Fruit fly (Drosophila melanogaster) whole organism, embryonic: ENCODE results near the gene CG5882.

Source experiments
- Adf1 ChIP-seq: fragments of 200-800 bp; sonication (Bioruptor generic); IDR thresholded peaks from 2 replicates; pipeline ENCODE4 v1.3.6; 2022; ENCODE audit warnings: missing biosample characterization, missing genetic modification characterization
- CG10462 ChIP-seq: fragments of 200-800 bp; sonication (Bioruptor generic); optimal IDR thresholded peaks from 2 replicates; lab custom pipeline; 2016; ENCODE audit warnings: missing biosample characterization, missing genetic modification characterization
- CG10654 ChIP-seq: fragments of 200-800 bp; sonication (Bioruptor generic); optimal IDR thresholded peaks from 2 replicates; lab custom pipeline; 2016; ENCODE audit warnings: missing biosample characterization, missing genetic modification characterization
- CG11696 ChIP-seq: fragments of 200-800 bp; sonication (Bioruptor generic); IDR thresholded peaks from 2 replicates; pipeline ENCODE4 v1.3.6; 2022; ENCODE audit warnings: missing biosample characterization, missing genetic modification characterization
- CG13775 ChIP-seq: fragments of 200-800 bp; sonication (Bioruptor generic); optimal IDR thresholded peaks from 3 replicates; lab custom pipeline; 2017; ENCODE audit warnings: missing biosample characterization, mild to moderate bottlenecking, missing genetic modification characterization
- CG14014 ChIP-seq: fragments of 200-800 bp; sonication (Bioruptor generic); IDR thresholded peaks from 2 replicates; pipeline ENCODE4 v1.3.6; 2022; ENCODE audit warnings: missing biosample characterization, missing genetic modification characterization
- CG14050 ChIP-seq: fragments of 200-800 bp; sonication (Bioruptor generic); IDR thresholded peaks from 3 replicates; pipeline ENCODE4 v1.3.6; 2022; ENCODE audit warnings: missing biosample characterization, missing genetic modification characterization
- CG14441 ChIP-seq: fragments of 200-800 bp; sonication (Bioruptor generic); IDR thresholded peaks from 2 replicates; pipeline ENCODE4 v1.3.6; 2022; ENCODE audit warnings: missing biosample characterization, missing genetic modification characterization
- CG14710 ChIP-seq: fragments of 200-800 bp; sonication (Bioruptor generic); optimal IDR thresholded peaks from 3 replicates; lab custom pipeline; 2019; ENCODE audit warnings: missing biosample characterization, mild to moderate bottlenecking, missing genetic modification characterization, moderate library complexity
- CG17328 ChIP-seq: fragments of 200-800 bp; sonication (Bioruptor generic); IDR thresholded peaks from 2 replicates; pipeline ENCODE4 v1.3.6; 2022; ENCODE audit warnings: missing biosample characterization, missing genetic modification characterization
- CG2120 ChIP-seq: fragments of 200-800 bp; sonication (Bioruptor generic); optimal IDR thresholded peaks from 3 replicates; lab custom pipeline; 2016; ENCODE audit warnings: missing biosample characterization, missing genetic modification characterization
- CG3065 ChIP-seq: fragments of 200-800 bp; sonication (Bioruptor generic); optimal IDR thresholded peaks from 2 replicates; lab custom pipeline; 2016; ENCODE audit warnings: missing biosample characterization, missing genetic modification characterization
- CG31224 ChIP-seq: fragments of 200-800 bp; sonication (Bioruptor generic); IDR thresholded peaks from 2 replicates; pipeline ENCODE4 v1.3.6; 2022; ENCODE audit warnings: missing biosample characterization, missing genetic modification characterization
- CG31441 ChIP-seq: fragments of 200-800 bp; sonication (Bioruptor generic); IDR thresholded peaks from 2 replicates; pipeline ENCODE4 v1.3.6; 2022; ENCODE audit warnings: missing biosample characterization, missing genetic modification characterization
- CG32772 ChIP-seq: fragments of 200-800 bp; sonication (Bioruptor generic); IDR thresholded peaks from 2 replicates; pipeline ENCODE4 v1.3.6; 2022; ENCODE audit warnings: missing biosample characterization, missing genetic modification characterization
- CG34422 ChIP-seq: fragments of 200-800 bp; sonication (Bioruptor generic); IDR thresholded peaks from 3 replicates; pipeline ENCODE4 v1.3.6; 2022; ENCODE audit warnings: missing biosample characterization, missing genetic modification characterization
- CG3726 ChIP-seq: fragments of 200-800 bp; sonication (Bioruptor generic); IDR thresholded peaks from 3 replicates; pipeline ENCODE4, ENCODE4 v1.3.6; 2022; ENCODE audit warnings: missing biosample characterization, missing genetic modification characterization
- CG6689 ChIP-seq: fragments of 200-800 bp; sonication (Bioruptor generic); IDR thresholded peaks from 2 replicates; pipeline ENCODE4 v1.3.6; 2022; ENCODE audit warnings: missing biosample characterization, missing genetic modification characterization
- CG6791 ChIP-seq: fragments of 200-800 bp; sonication (Bioruptor generic); IDR thresholded peaks from 3 replicates; pipeline ENCODE4 v1.3.6; 2022; ENCODE audit warnings: missing biosample characterization, missing genetic modification characterization; ENCODE audit not compliant: partially characterized antibody
- CG7357 ChIP-seq: fragments of 200-800 bp; sonication (Bioruptor generic); IDR thresholded peaks from 3 replicates; pipeline ENCODE4 v1.3.6; 2022; ENCODE audit warnings: missing biosample characterization, missing genetic modification characterization
- CG7745 ChIP-seq: fragments of 200-800 bp; sonication (Bioruptor generic); optimal IDR thresholded peaks from 2 replicates; lab custom pipeline; 2018; ENCODE audit warnings: missing biosample characterization, mild to moderate bottlenecking, missing genetic modification characterization, moderate library complexity
- CG7839 ChIP-seq: fragments of 200-800 bp; sonication (Bioruptor generic); optimal IDR thresholded peaks from 3 replicates; lab custom pipeline; 2018; ENCODE audit warnings: missing biosample characterization, mild to moderate bottlenecking, missing genetic modification characterization, moderate library complexity
- CHES-1-like ChIP-seq: fragments of 200-800 bp; sonication (Bioruptor generic); optimal IDR thresholded peaks from 2 replicates; lab custom pipeline; 2016; ENCODE audit warnings: missing biosample characterization, missing genetic modification characterization
- Dip3 ChIP-seq: fragments of 200-800 bp; sonication (Bioruptor generic); optimal IDR thresholded peaks from 3 replicates; lab custom pipeline; 2016; ENCODE audit warnings: missing biosample characterization, missing genetic modification characterization
- Dll ChIP-seq: fragments of 200-800 bp; sonication (Bioruptor generic); IDR thresholded peaks from 4 replicates; pipeline ENCODE4 v1.3.6; 2022; ENCODE audit warnings: missing biosample characterization, missing genetic modification characterization; ENCODE audit not compliant: partially characterized antibody
- E2f1 ChIP-seq: fragments of 200-800 bp; sonication (Bioruptor generic); IDR thresholded peaks from 2 replicates; pipeline ENCODE4 v1.3.6; 2022; ENCODE audit warnings: missing biosample characterization, missing genetic modification characterization
- Ets65A ChIP-seq: fragments of 200-800 bp; sonication (Bioruptor generic); peaks from one replicate; lab custom pipeline; 2016; ENCODE audit warnings: missing biosample characterization, missing genetic modification characterization
- Fer2 ChIP-seq: fragments of 200-800 bp; sonication (Bioruptor generic); optimal IDR thresholded peaks from 2 replicates; lab custom pipeline; 2018; ENCODE audit warnings: missing biosample characterization, mild to moderate bottlenecking, missing genetic modification characterization, moderate library complexity
- GATAe ChIP-seq: fragments of 200-800 bp; sonication (Bioruptor generic); conservative IDR thresholded peaks from 2 replicates; pipeline ENCODE4 v1.3.6; 2022; ENCODE audit warnings: missing biosample characterization, missing genetic modification characterization
- HLH3B ChIP-seq: fragments of 200-800 bp; sonication (Bioruptor generic); IDR thresholded peaks from 2 replicates; pipeline ENCODE4 v1.3.6; 2022; ENCODE audit warnings: missing biosample characterization, missing genetic modification characterization
- HLH4C ChIP-seq: fragments of 200-800 bp; sonication (Bioruptor generic); IDR thresholded peaks from 3 replicates; pipeline ENCODE4 v1.3.6; 2022; ENCODE audit warnings: missing biosample characterization, missing genetic modification characterization; ENCODE audit not compliant: partially characterized antibody
- Meics ChIP-seq: fragments of 200-800 bp; sonication (Bioruptor generic); optimal IDR thresholded peaks from 2 replicates; lab custom pipeline; 2017; ENCODE audit warnings: missing biosample characterization, mild to moderate bottlenecking, missing genetic modification characterization
- NK7.1 ChIP-seq: fragments of 200-800 bp; sonication (Bioruptor generic); optimal IDR thresholded peaks from 3 replicates; lab custom pipeline; 2016; ENCODE audit warnings: missing biosample characterization, missing genetic modification characterization
- YL-1 ChIP-seq: fragments of 200-800 bp; sonication (Bioruptor generic); optimal IDR thresholded peaks from 3 replicates; lab custom pipeline; 2017; ENCODE audit warnings: missing biosample characterization, mild to moderate bottlenecking, missing genetic modification characterization
- al ChIP-seq: fragments of 200-800 bp; sonication (Bioruptor generic); IDR thresholded peaks from 2 replicates; pipeline ENCODE4 v1.3.6; 2022; ENCODE audit warnings: missing biosample characterization, missing genetic modification characterization
- bab2 ChIP-seq: fragments of 200-800 bp; sonication (Bioruptor generic); optimal IDR thresholded peaks from 2 replicates; lab custom pipeline; 2016; ENCODE audit warnings: missing biosample characterization, missing genetic modification characterization
- bcd ChIP-seq: fragments of 200-800 bp; sonication (Bioruptor generic); optimal IDR thresholded peaks from 2 replicates; lab custom pipeline; 2017; ENCODE audit warnings: missing biosample characterization, mild to moderate bottlenecking, missing genetic modification characterization
- br ChIP-seq: fragments of >200 bp; optimal IDR thresholded peaks from 2 replicates; lab custom pipeline; 2017
- chif ChIP-seq, 2 experiments: fragments of 200-800 bp; sonication (Bioruptor generic); optimal IDR thresholded peaks; 3 replicates each; lab custom pipeline; 2016; ENCODE audit warnings: missing biosample characterization in 2 of 2, missing genetic modification characterization in 2 of 2
- chinmo ChIP-seq: fragments of 200-800 bp; sonication (Bioruptor generic); IDR thresholded peaks from 4 replicates; pipeline ENCODE4 v1.3.6; 2022; ENCODE audit warnings: missing biosample characterization, missing genetic modification characterization; ENCODE audit not compliant: partially characterized antibody
- cwo ChIP-seq: fragments of 200-800 bp; sonication (Bioruptor generic); optimal IDR thresholded peaks from 3 replicates; lab custom pipeline; 2017; ENCODE audit warnings: missing biosample characterization, missing genetic modification characterization, mild to moderate bottlenecking, moderate library complexity, missing genetic modification reagents
- dysf ChIP-seq: fragments of 200-800 bp; sonication (Bioruptor generic); IDR thresholded peaks from 3 replicates; pipeline ENCODE4 v1.3.6; 2022; ENCODE audit warnings: missing biosample characterization, missing genetic modification characterization
- fd3F ChIP-seq: fragments of 200-800 bp; sonication (Bioruptor generic); optimal IDR thresholded peaks from 2 replicates; lab custom pipeline; 2018; ENCODE audit warnings: missing biosample characterization, mild to moderate bottlenecking, missing genetic modification characterization, moderate library complexity
- lbe ChIP-seq: fragments of 200-800 bp; sonication (Bioruptor generic); optimal IDR thresholded peaks from 2 replicates; lab custom pipeline; 2016; ENCODE audit warnings: missing biosample characterization, mild to moderate bottlenecking, missing genetic modification characterization
- lmd ChIP-seq: fragments of 200-800 bp; sonication (Bioruptor generic); IDR thresholded peaks from 2 replicates; pipeline ENCODE4 v1.3.6; 2022; ENCODE audit warnings: missing biosample characterization, missing genetic modification characterization
- slou ChIP-seq: fragments of 200-800 bp; sonication (Bioruptor generic); optimal IDR thresholded peaks from 3 replicates; lab custom pipeline; 2016; ENCODE audit warnings: missing biosample characterization, missing genetic modification characterization
- sna ChIP-seq: fragments of 200-800 bp; sonication (Bioruptor generic); IDR thresholded peaks from 2 replicates; pipeline ENCODE4 v1.3.6; 2022; ENCODE audit warnings: missing biosample characterization, missing genetic modification characterization; ENCODE audit not compliant: partially characterized antibody
- stc ChIP-seq: fragments of 200-800 bp; sonication (Bioruptor generic); IDR thresholded peaks from 2 replicates; pipeline ENCODE4 v1.3.6; 2022; ENCODE audit warnings: missing biosample characterization, missing genetic modification characterization
- z ChIP-seq: fragments of 200-800 bp; sonication (Bioruptor generic); IDR thresholded peaks from 3 replicates; pipeline ENCODE4 v1.3.6; 2022; ENCODE audit warnings: missing biosample characterization, missing genetic modification characterization
- zf30C ChIP-seq: fragments of 200-800 bp; sonication (Bioruptor generic); optimal IDR thresholded peaks from 3 replicates; lab custom pipeline; 2018; ENCODE audit warnings: missing biosample characterization, mild to moderate bottlenecking, missing genetic modification characterization

CG5882 gene

DNA sequence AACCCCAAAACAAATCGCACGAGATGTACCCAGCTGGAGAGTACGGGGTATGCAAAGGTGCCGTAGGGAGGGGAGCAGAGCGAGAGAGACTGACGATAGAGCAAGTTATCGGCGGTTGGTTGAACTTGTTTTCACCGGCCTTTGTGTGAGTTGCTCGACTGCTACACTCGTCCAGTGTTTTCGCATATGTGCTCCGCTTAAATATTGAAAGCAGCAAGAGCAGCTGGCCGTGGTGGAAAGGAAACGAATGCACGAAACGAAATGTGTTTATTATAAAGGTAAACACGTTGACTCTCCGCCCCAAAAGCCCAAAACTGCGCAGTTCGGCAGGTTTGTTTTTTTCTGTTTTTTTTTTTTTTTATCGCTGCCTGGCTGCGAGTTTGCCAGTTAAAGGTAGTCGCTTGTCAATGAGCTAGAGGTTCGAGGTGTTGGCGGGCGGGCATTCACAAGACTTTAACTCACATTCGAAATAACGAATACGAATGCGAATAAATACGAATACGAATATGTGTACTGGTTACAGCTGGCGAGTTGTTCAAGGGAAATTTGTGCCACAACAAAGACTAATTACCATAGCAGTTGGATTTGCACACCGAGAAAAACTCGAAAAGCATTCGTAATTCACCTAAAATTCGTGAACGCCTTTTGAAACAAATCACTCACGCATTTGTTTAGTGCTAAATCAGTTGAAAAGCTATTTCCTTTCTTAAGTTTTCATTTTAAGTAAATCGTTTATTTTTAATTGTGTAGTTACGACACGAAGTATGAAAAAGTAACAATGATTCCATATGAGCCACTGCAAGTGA is 11.3 kb downstream of the CG5882 start (continued):
- TF ChIP-seq Dip3 (GFP tag; lab: Kevin White, UChicago) (peak; percentile 27), CG14441 (GFP tag; lab: Robert Waterston, UW) (peak; percentile 25; the same call in 1 of the 2 replicates), dysf (GFP tag; lab: Robert Waterston, UW) (peak; percentile 66; the same call in 2 of the 3 replicates), cwo (GFP tag; lab: Kevin White, UChicago) (peak; percentile 75), HLH4C (GFP tag; lab: Robert Waterston, UW) (no peak), CG14050 (GFP tag; lab: Robert Waterston, UW) (peak; percentile 42; the same call in 2 of the 3 replicates), Adf1 (peak; percentile 57), CHES-1-like (peak; percentile 31), lmd (GFP tag; lab: Robert Waterston, UW) (peak; percentile 18; the same call in 1 of the 2 replicates), bab2 (GFP tag; lab: Kevin White, UChicago) (peak; percentile 8), bcd (GFP tag; lab: Kevin White, UChicago) (no peak), Ets65A (GFP tag; lab: Kevin White, UChicago) (peak; percentile 88), CG7745 (no peak), fd3F (GFP tag; lab: Kevin White, UChicago) (no peak), CG6791 (GFP tag; lab: Robert Waterston, UW) (no peak), CG7357 (GFP tag; lab: Robert Waterston, UW) (no peak), chif (GFP tag; optimal IDR thresholded peaks at IDR 0.05; lab: Kevin White, UChicago) (no peak), CG32772 (GFP tag; lab: Robert Waterston, UW) (0 out of 2 replicates have a peak, but pooled peaks have one; percentile 56), CG7839 (tag; lab: Kevin White, UChicago) (no peak), CG10654 (no peak), E2f1 (GFP tag; lab: Robert Waterston, UW) (0 out of 2 replicates have a peak, but pooled peaks have one; percentile 12), NK7.1 (GFP tag; lab: Kevin White, UChicago) (no peak), stc (GFP tag; lab: Robert Waterston, UW) (peak; percentile 47; the same call in 1 of the 2 replicates), Dll (GFP tag; lab: Robert Waterston, UW) (no peak), CG6689 (GFP tag; lab: Robert Waterston, UW) (0 out of 2 replicates have a peak, but pooled peaks have one; percentile 8), CG14710 (tag; lab: Kevin White, UChicago) (no peak), slou (GFP tag; lab: Kevin White, UChicago) (no peak), GATAe (GFP tag; lab: Robert Waterston, UW) (no peak), CG31441 (GFP tag; lab: Robert Waterston, UW) (no peak), zf30C (GFP tag; lab: Kevin White, UChicago) (no peak), al (GFP tag; lab: Robert Waterston, UW) (peak; percentile 50; the same call in 1 of the 2 replicates), YL-1 (no peak), CG3065 (GFP tag; lab: Kevin White, UChicago) (no peak), br (lab: Kevin White, UChicago) (no peak), chinmo (GFP tag; lab: Robert Waterston, UW) (peak; percentile 97), HLH3B (GFP tag; lab: Robert Waterston, UW) (0 out of 2 replicates have a peak, but pooled peaks have one; percentile 22), CG3726 (no peak), CG14014 (GFP tag; lab: Robert Waterston, UW) (peak; percentile 34; the same call in 1 of the 2 replicates), sna (no peak), CG31224 (GFP tag; lab: Robert Waterston, UW) (0 out of 2 replicates have a peak, but pooled peaks have one; percentile 21), CG13775 (GFP tag; lab: Kevin White, UChicago) (no peak), Fer2 (no peak), CG34422 (GFP tag; lab: Robert Waterston, UW) (0 out of 3 replicates have a peak, but pooled peaks have one; percentile 20), Meics (GFP tag; lab: Kevin White, UChicago) (peak; percentile 54), lbe (peak; percentile 45), CG17328 (GFP tag; lab: Robert Waterston, UW) (no peak), z (GFP tag; lab: Robert Waterston, UW) (no peak), CG10462 (GFP tag; lab: Kevin White, UChicago) (no peak), CG11696 (GFP tag; lab: Robert Waterston, UW) (no peak), CG2120 (GFP tag; lab: Kevin White, UChicago) (peak; percentile 64)
